Fruit fly (Drosophila melanogaster): ENCODE measurements around the gene Tsp29Fb.

- no peak for TF ChIP-seq CG8478 (optimal IDR thresholded peaks at IDR 0.05)
- no peak for TF ChIP-seq CTCF (optimal IDR thresholded peaks at IDR 0.05)
Measured at dm6 chr2L:8946718-8947316, 9.6 kb downstream of the Tsp29Fb start, which contains the start of gene CG46397.
